Worm (Caenorhabditis elegans) whole organism, young adult: Measurements from ENCODE around the gene mdt-8.

Experiments
- B0019.2 ChIP-seq: fragments of 200-800 bp; sonication (Bioruptor generic); conservative IDR thresholded peaks from 2 replicates; pipeline ENCODE4 v1.3.6; 2022; ENCODE audit warnings: missing genetic modification reagents, missing genetic modification characterization, missing compliant biosample characterization
- B0035.1 ChIP-seq: sonication (generic microtip); optimal IDR thresholded peaks from 2 replicates; lab custom pipeline; 2016; ENCODE audit warnings: missing genetic modification characterization, mild to moderate bottlenecking, missing compliant biosample characterization, missing genotype, missing genetic modification reagents
- F49E8.2 ChIP-seq: sonication (generic microtip); optimal IDR thresholded peaks from 3 replicates; lab custom pipeline; 2017; ENCODE audit warnings: missing genetic modification characterization, mild to moderate bottlenecking, missing compliant biosample characterization, antibody characterized with exemption, moderate library complexity; ENCODE audit not compliant: insufficient read depth
- F52B5.7 ChIP-seq: sonication (generic microtip); optimal IDR thresholded peaks from 2 replicates; lab custom pipeline; 2016; ENCODE audit warnings: mild to moderate bottlenecking, missing genetic modification characterization, missing compliant biosample characterization
- T07F8.4 ChIP-seq: sonication (generic microtip); optimal IDR thresholded peaks from 2 replicates; lab custom pipeline; 2016; ENCODE audit warnings: mild to moderate bottlenecking, missing genetic modification characterization, moderate library complexity, missing compliant biosample characterization
- Y53G8AR.9 ChIP-seq: fragments of 200-800 bp; sonication (Bioruptor generic); conservative IDR thresholded peaks from 2 replicates; pipeline ENCODE4 v1.3.6; 2022; ENCODE audit warnings: missing genetic modification reagents, missing genetic modification characterization, missing compliant biosample characterization
- ama-1 ChIP-seq, 3 experiments: fragments of 150-350 bp in 1 of 3; sonication (generic microtip) in 2 of 3; optimal IDR thresholded peaks; 2 replicates each; lab custom pipeline; 2014 to 2018; ENCODE audit warnings: missing biosample characterization in 2 of 3, missing genetic modification characterization in 2 of 3, missing genetic modification reagents in 2 of 3
- aptf-2 ChIP-seq: fragments of 200-800 bp; sonication (Bioruptor generic); conservative IDR thresholded peaks from 2 replicates; pipeline ENCODE4 v1.3.6; 2022; ENCODE audit warnings: missing genetic modification reagents, missing genetic modification characterization, missing compliant biosample characterization
- athp-1 ChIP-seq: sonication (generic microtip); optimal IDR thresholded peaks from 2 replicates; lab custom pipeline; 2017; ENCODE audit warnings: mild to moderate bottlenecking, missing genetic modification characterization, missing compliant biosample characterization
- attf-3 ChIP-seq: fragments of 200-800 bp; sonication (Bioruptor generic); conservative IDR thresholded peaks from 2 replicates; pipeline ENCODE4 v1.3.6; 2022; ENCODE audit warnings: missing genetic modification reagents, missing genetic modification characterization, missing compliant biosample characterization
- bed-2 ChIP-seq: fragments of 200-800 bp; sonication (Bioruptor generic); IDR thresholded peaks from 2 replicates; pipeline ENCODE4 v1.3.6; 2022; ENCODE audit warnings: missing genetic modification reagents, missing genetic modification characterization, missing compliant biosample characterization
- ccch-3 ChIP-seq: fragments of 200-800 bp; sonication (Bioruptor generic); optimal IDR thresholded peaks from 2 replicates; lab custom pipeline; 2018; ENCODE audit warnings: mild to moderate bottlenecking, missing genetic modification characterization, missing compliant biosample characterization
- cebp-1 ChIP-seq, 2 experiments: fragments of 200-800 bp in 1 of 2; sonication (Bioruptor generic) in 1 of 2; sonication (generic microtip) in 1 of 2; IDR thresholded peaks in 1 of 2; optimal IDR thresholded peaks in 1 of 2; 2 replicates each; pipeline versions ENCODE4 v1.3.6 to Lab custom; 2017 to 2022; ENCODE audit warnings: missing compliant biosample characterization in 2 of 2, missing genetic modification characterization in 2 of 2, mild to moderate bottlenecking in 1 of 2, missing genetic modification reagents in 1 of 2, moderate library complexity in 1 of 2
- chd-7 ChIP-seq: sonication (generic microtip); optimal IDR thresholded peaks from 2 replicates; lab custom pipeline; 2016; ENCODE audit warnings: mild to moderate bottlenecking, missing genetic modification characterization, moderate library complexity, missing compliant biosample characterization
- dox-1 ChIP-seq: fragments of 200-800 bp; sonication (Bioruptor generic); IDR thresholded peaks from 2 replicates; pipeline ENCODE4 v1.3.6; 2022; ENCODE audit warnings: missing genetic modification reagents, missing genetic modification characterization, missing compliant biosample characterization
- dpl-1 ChIP-seq: fragments of 150-350 bp; optimal IDR thresholded peaks from 2 replicates; lab custom pipeline; 2014; ENCODE audit warnings: missing biosample characterization, missing genetic modification reagents, missing genetic modification characterization
- efl-1 ChIP-seq: fragments of 150-350 bp; optimal IDR thresholded peaks from 2 replicates; lab custom pipeline; 2014; ENCODE audit warnings: missing biosample characterization, missing genetic modification reagents, missing genetic modification characterization
- ekl-4 ChIP-seq: fragments of 200-800 bp; sonication (Bioruptor generic); IDR thresholded peaks from 2 replicates; pipeline ENCODE4 v1.3.6; 2022; ENCODE audit warnings: missing genetic modification reagents, missing genetic modification characterization, missing compliant biosample characterization
- hmg-1.2 ChIP-seq: fragments of 200-800 bp; sonication (Bioruptor generic); IDR thresholded peaks from 2 replicates; pipeline ENCODE4 v1.3.6; 2022; ENCODE audit warnings: missing genetic modification reagents, missing genetic modification characterization, missing compliant biosample characterization
- hsf-1 ChIP-seq: fragments of 200-800 bp; sonication (Bioruptor generic); IDR thresholded peaks from 2 replicates; pipeline ENCODE4 v1.3.6; 2022; ENCODE audit warnings: missing genetic modification reagents, missing genetic modification characterization, missing compliant biosample characterization
- let-526 ChIP-seq: fragments of 200-800 bp; sonication (Bioruptor generic); IDR thresholded peaks from 2 replicates; pipeline ENCODE4 v1.3.6; 2022; ENCODE audit warnings: missing genetic modification reagents, missing genetic modification characterization, missing compliant biosample characterization
- lin-35 ChIP-seq, 3 experiments: fragments of 150-350 bp in 2 of 3; sonication (generic microtip) in 1 of 3; optimal IDR thresholded peaks; 2 replicates each; lab custom pipeline; 2014 to 2018; ENCODE audit warnings: missing biosample characterization in 3 of 3, missing genetic modification characterization in 3 of 3, missing genetic modification reagents in 3 of 3
- madf-6 ChIP-seq: fragments of 200-800 bp; sonication (Bioruptor generic); IDR thresholded peaks from 2 replicates; pipeline ENCODE4 v1.3.6; 2022; ENCODE audit warnings: missing genetic modification reagents, missing genetic modification characterization, missing compliant biosample characterization
- mcd-1 ChIP-seq: fragments of 200-800 bp; sonication (Bioruptor generic); IDR thresholded peaks from 2 replicates; pipeline ENCODE4 v1.3.6; 2022; ENCODE audit warnings: missing genetic modification reagents, missing genetic modification characterization, missing compliant biosample characterization
- nfya-2 ChIP-seq: fragments of 200-800 bp; sonication (Bioruptor generic); IDR thresholded peaks from 2 replicates; pipeline ENCODE4 v1.3.6; 2022; ENCODE audit warnings: missing genetic modification reagents, missing genetic modification characterization, missing compliant biosample characterization
- nhr-120 ChIP-seq: fragments of 200-800 bp; sonication (Bioruptor generic); IDR thresholded peaks from 2 replicates; pipeline ENCODE4 v1.3.6; 2022; ENCODE audit warnings: missing genetic modification characterization, missing compliant biosample characterization
- nhr-27 ChIP-seq: fragments of 200-800 bp; sonication (Bioruptor generic); optimal IDR thresholded peaks from 2 replicates; lab custom pipeline; 2018; ENCODE audit warnings: mild to moderate bottlenecking, missing genetic modification characterization, moderate library complexity, missing compliant biosample characterization
- repo-1 ChIP-seq: sonication (generic microtip); optimal IDR thresholded peaks from 2 replicates; lab custom pipeline; 2017; ENCODE audit warnings: mild to moderate bottlenecking, missing genetic modification characterization, missing compliant biosample characterization
- sea-2 ChIP-seq: fragments of 200-800 bp; sonication (Bioruptor generic); IDR thresholded peaks from 2 replicates; pipeline ENCODE4 v1.3.6; 2022; ENCODE audit warnings: missing genetic modification characterization, missing compliant biosample characterization
- snpc-3.4 ChIP-seq: sonication (generic microtip); optimal IDR thresholded peaks from 2 replicates; lab custom pipeline; 2017; ENCODE audit warnings: missing genetic modification characterization, mild to moderate bottlenecking, missing compliant biosample characterization, antibody characterized with exemption, moderate library complexity, missing genotype, missing genetic modification reagents
- sptf-2 ChIP-seq: fragments of 200-800 bp; sonication (Bioruptor generic); optimal IDR thresholded peaks from 2 replicates; lab custom pipeline; 2018; ENCODE audit warnings: mild to moderate bottlenecking, missing genetic modification characterization, missing compliant biosample characterization
- tlf-1 ChIP-seq: fragments of 200-800 bp; sonication (Bioruptor generic); optimal IDR thresholded peaks from 2 replicates; lab custom pipeline; 2018; ENCODE audit warnings: mild to moderate bottlenecking, missing genetic modification characterization, missing compliant biosample characterization
- unc-62 ChIP-seq: fragments of 150-350 bp; optimal IDR thresholded peaks from 2 replicates; lab custom pipeline; 2014; ENCODE audit warnings: missing biosample characterization, missing genetic modification reagents, missing genetic modification characterization
- ztf-18 ChIP-seq: sonication (generic microtip); optimal IDR thresholded peaks from 2 replicates; lab custom pipeline; 2016; ENCODE audit warnings: missing genotype, mild to moderate bottlenecking, missing genetic modification characterization, missing compliant biosample characterization
- ztf-22 ChIP-seq: fragments of 200-800 bp; sonication (Bioruptor generic); optimal IDR thresholded peaks from 2 replicates; lab custom pipeline; 2018; ENCODE audit warnings: mild to moderate bottlenecking, missing genetic modification characterization, moderate library complexity, missing compliant biosample characterization
- ztf-25 ChIP-seq: fragments of 200-800 bp; sonication (Bioruptor generic); IDR thresholded peaks from 2 replicates; pipeline ENCODE4 v1.3.6; 2022; ENCODE audit warnings: missing genetic modification reagents, missing genetic modification characterization, missing compliant biosample characterization

The mdt-8 gene

DNA sequence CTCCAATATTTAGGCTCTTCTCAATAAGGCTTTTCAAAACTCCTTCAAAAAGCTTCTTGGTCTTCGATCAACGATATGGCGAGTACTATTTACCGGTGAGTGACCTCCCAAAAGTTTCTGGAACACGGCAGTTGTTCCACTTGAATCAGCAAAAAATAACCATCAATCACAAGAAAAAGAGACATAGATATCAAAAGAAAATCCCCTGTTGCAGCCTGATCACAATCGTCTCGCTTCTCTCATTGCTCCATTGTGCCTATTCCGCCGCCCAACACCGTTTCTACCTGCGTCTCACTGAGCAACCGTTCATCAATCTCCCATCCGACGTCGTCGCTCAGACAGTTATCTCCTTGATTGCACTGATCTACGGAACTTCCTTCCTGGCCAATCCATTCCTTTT is 36.8 kb downstream of the mdt-8 start, which contains the start of gene emc-5 (continued):
- TF ChIP-seq ekl-4 (GFP tag; lab: Robert Waterston, UW): no peak
- no peak for TF ChIP-seq aptf-2 (GFP tag; lab: Robert Waterston, UW)
- TF ChIP-seq nhr-27: no peak
- no peak for TF ChIP-seq nhr-120 (GFP tag; lab: Robert Waterston, UW)
- TF ChIP-seq dpl-1 (GFP tag; lab: Kevin White, UChicago): no peak
- no peak for TF ChIP-seq attf-3 (GFP tag; lab: Robert Waterston, UW)
- no peak for TF ChIP-seq F49E8.2 (tag; lab: Kevin White, UChicago)
- TF ChIP-seq athp-1: no peak
- no peak for TF ChIP-seq Y53G8AR.9 (GFP tag; lab: Robert Waterston, UW)
- no peak for TF ChIP-seq cebp-1 (GFP tag; IDR thresholded peaks at IDR 0.05; lab: Robert Waterston, UW)
- no peak for TF ChIP-seq cebp-1 (tag; optimal IDR thresholded peaks at IDR 0.05; lab: Kevin White, UChicago)
- 0 out of 2 replicates have a peak, but pooled peaks have one; percentile 5 for TF ChIP-seq dox-1 (GFP tag; lab: Robert Waterston, UW)
- TF ChIP-seq repo-1 (tag; lab: Kevin White, UChicago): peak; percentile 9
- TF ChIP-seq bed-2 (GFP tag; lab: Robert Waterston, UW): no peak
- no peak for TF ChIP-seq T07F8.4
- TF ChIP-seq ztf-22 (GFP tag; lab: Kevin White, UChicago): no peak
- TF ChIP-seq let-526 (GFP tag; lab: Robert Waterston, UW): no peak
- peak; percentile 22; the same call in 1 of the 2 replicates for TF ChIP-seq hmg-1.2
- no peak for TF ChIP-seq nfya-2 (GFP tag; lab: Robert Waterston, UW)
- no peak for TF ChIP-seq mcd-1 (GFP tag; lab: Robert Waterston, UW)
- TF ChIP-seq snpc-3.4 (tag; lab: Kevin White, UChicago): no peak
- no peak for TF ChIP-seq lin-35 (GFP tag; optimal IDR thresholded peaks at IDR 0.05; lab: Kevin White, UChicago)
- TF ChIP-seq ztf-25 (GFP tag; lab: Robert Waterston, UW): no peak
- TF ChIP-seq ztf-18 (tag; lab: Kevin White, UChicago): no peak
- peak; percentile 36; the same call in 1 of the 2 replicates for TF ChIP-seq madf-6 (GFP tag; lab: Robert Waterston, UW)
- no peak for TF ChIP-seq efl-1
- TF ChIP-seq B0019.2 (GFP tag; lab: Robert Waterston, UW): no peak
- no peak for TF ChIP-seq tlf-1 (GFP tag; lab: Kevin White, UChicago)
- no peak for TF ChIP-seq ama-1 (optimal IDR thresholded peaks at IDR 0.05; lab: Kevin White, UChicago)
- TF ChIP-seq ama-1 (GFP tag; optimal IDR thresholded peaks at IDR 0.05; lab: Kevin White, UChicago): no peak
- TF ChIP-seq hsf-1 (GFP tag; lab: Robert Waterston, UW): no peak

DNA sequence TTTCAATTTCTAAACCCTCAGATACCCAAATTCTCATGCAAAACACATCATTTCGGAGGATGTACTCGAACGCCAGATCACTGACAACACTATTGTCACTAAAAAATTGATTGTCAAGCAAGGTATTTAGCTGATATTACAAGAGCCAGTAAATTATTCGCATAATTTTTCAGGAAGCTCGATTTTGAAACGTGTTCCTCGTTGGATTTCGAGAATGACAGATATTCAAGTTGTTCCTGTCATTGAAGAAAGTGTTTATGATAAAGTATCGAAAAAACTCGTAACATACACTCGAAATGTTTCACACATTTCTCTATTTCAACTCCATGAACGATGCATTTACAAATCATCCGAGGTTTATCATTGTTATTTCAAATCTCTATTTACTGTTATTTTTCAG is 37.8 kb downstream of the mdt-8 start:
- TF ChIP-seq chd-7 (tag; lab: Kevin White, UChicago) (no peak), B0035.1 (tag; lab: Kevin White, UChicago) (no peak), sptf-2 (no peak), F52B5.7 (tag; lab: Kevin White, UChicago) (no peak), unc-62 (no peak), F49E8.2 (tag; lab: Kevin White, UChicago) (no peak), ccch-3 (GFP tag; lab: Kevin White, UChicago) (no peak)
- TF ChIP-seq, all 124 proteins: peak for 0

DNA sequence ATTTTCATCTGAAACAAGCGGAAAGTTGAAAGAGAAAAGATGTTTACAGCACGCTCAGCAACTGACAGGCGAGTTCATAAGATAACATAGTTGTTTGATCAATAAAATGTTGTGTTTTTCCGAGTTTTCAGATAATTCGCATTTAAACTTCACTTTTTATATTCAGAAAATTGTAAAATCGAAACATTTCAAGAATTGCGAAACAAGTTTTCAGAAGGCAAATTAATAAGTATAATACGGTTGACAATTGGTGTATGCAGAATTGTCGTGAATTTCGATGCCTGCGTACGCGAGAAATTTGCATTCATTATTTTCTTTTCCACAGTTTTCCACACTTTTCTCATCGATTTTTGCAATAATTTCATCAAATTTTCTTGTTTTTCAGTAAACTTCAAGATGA is 38.3 kb downstream of the mdt-8 start, which contains the start of the genes ooc-3 and B0334.4:
ooc-3 (minus strand) TSS at position 15 of the 400 bp plus-strand sequence.
B0334.4 (plus strand) TSS at position 386 of the 400 bp plus-strand sequence.
- TF ChIP-seq sea-2 (GFP tag; lab: Robert Waterston, UW) (no peak), cebp-1 (GFP tag; IDR thresholded peaks at IDR 0.05; lab: Robert Waterston, UW) (peak; percentile 53; the same call in 1 of the 2 replicates), cebp-1 (tag; optimal IDR thresholded peaks at IDR 0.05; lab: Kevin White, UChicago) (peak; percentile 91), chd-7 (tag; lab: Kevin White, UChicago) (no peak)
